Fruit fly (Drosophila melanogaster): ENCODE measurements around the gene ppk22.

The ppk22 gene

dm6 chr3R:24813637-24814301 is 45.8 kb downstream of the ppk22 start, which contains the start of the genes lili and CG34150 (continued):
- TF ChIP-seq Fer3 (tag; optimal IDR thresholded peaks at IDR 0.05), result peak; percentile 75
- TF ChIP-seq CG18262 (tag; optimal IDR thresholded peaks at IDR 0.05), result peak; percentile 67
- TF ChIP-seq kay (GFP tag; optimal IDR thresholded peaks at IDR 0.05), result peak; percentile 63
- TF ChIP-seq ewg (GFP tag; optimal IDR thresholded peaks at IDR 0.05), result peak; percentile 51
- TF ChIP-seq CG9437 (GFP tag; optimal IDR thresholded peaks at IDR 0.05), result peak; percentile 95
- no peak for TF ChIP-seq Usf (GFP tag; optimal IDR thresholded peaks at IDR 0.05)
- TF ChIP-seq E2f2 (GFP tag; IDR thresholded peaks at IDR 0.05), result peak; percentile 76
- TF ChIP-seq CG4617 (GFP tag; optimal IDR thresholded peaks at IDR 0.05; ENCODE audit: borderline replicate concordance), result peak; percentile 46
- TF ChIP-seq Mad (GFP tag; optimal IDR thresholded peaks at IDR 0.05), result peak; percentile 87
- no peak for TF ChIP-seq pan (optimal IDR thresholded peaks at IDR 0.05)
- peak in 1 of 2 experiments; percentile 67 for TF ChIP-seq pan (GFP tag; optimal IDR thresholded peaks at IDR 0.05 in 1 of 2, IDR thresholded peaks at IDR 0.05 in 1 of 2)
- peak; percentile 70 for TF ChIP-seq CG10147 (GFP tag; optimal IDR thresholded peaks at IDR 0.05)
- TF ChIP-seq ham (GFP tag; IDR thresholded peaks at IDR 0.05), result no peak
- TF ChIP-seq CG9215 (GFP tag; IDR thresholded peaks at IDR 0.05), result peak; percentile 73
- peak; percentile 75 for TF ChIP-seq Nf-YC (tag; optimal IDR thresholded peaks at IDR 0.05)
- TF ChIP-seq dpn (GFP tag; optimal IDR thresholded peaks at IDR 0.05), result peak; percentile 81
- TF ChIP-seq Ets65A (GFP tag), result peak; percentile 90
- TF ChIP-seq vnd (GFP tag; IDR thresholded peaks at IDR 0.05; ENCODE audit: partially characterized antibody), result peak; percentile 61
- TF ChIP-seq CG5245 (GFP tag; optimal IDR thresholded peaks at IDR 0.05), result peak; percentile 73
- TF ChIP-seq Drgx (GFP tag; IDR thresholded peaks at IDR 0.05), result no peak; the same call in 1 of the 2 replicates
- TF ChIP-seq hth (optimal IDR thresholded peaks at IDR 0.05), result no peak
- peak; percentile 70 for TF ChIP-seq scrt (GFP tag; optimal IDR thresholded peaks at IDR 0.05)
- TF ChIP-seq run (tag; optimal IDR thresholded peaks at IDR 0.05), result no peak
- TF ChIP-seq Ets97D (GFP tag; optimal IDR thresholded peaks at IDR 0.05), result peak; percentile 76
- TF ChIP-seq CG17359 (tag; optimal IDR thresholded peaks at IDR 0.05), result peak; percentile 90
- TF ChIP-seq CG14860 (GFP tag; IDR thresholded peaks at IDR 0.05; ENCODE audit: partially characterized antibody), result peak; percentile 70; the same call in 2 of the 3 replicates
- peak; percentile 74 for TF ChIP-seq CG12942 (GFP tag; optimal IDR thresholded peaks at IDR 0.05)
- no peak for TF ChIP-seq CG12219 (GFP tag; optimal IDR thresholded peaks at IDR 0.05)
- peak; percentile 32 for TF ChIP-seq crc (GFP tag; optimal IDR thresholded peaks at IDR 0.05)
- peak; percentile 6 for TF ChIP-seq NK7.1 (GFP tag; optimal IDR thresholded peaks at IDR 0.05)
- TF ChIP-seq CG17802 (tag; optimal IDR thresholded peaks at IDR 0.05), result no peak
- no peak; the same call in 2 of the 3 replicates for TF ChIP-seq zen2 (GFP tag; IDR thresholded peaks at IDR 0.05; ENCODE audit: partially characterized antibody)
- TF ChIP-seq usp (GFP tag; optimal IDR thresholded peaks at IDR 0.05), result no peak
- TF ChIP-seq knrl (GFP tag; IDR thresholded peaks at IDR 0.05; ENCODE audit: partially characterized antibody), result peak; percentile 85
- no peak for TF ChIP-seq pfk (GFP tag; optimal IDR thresholded peaks at IDR 0.05)
- TF ChIP-seq Jarid2 (GFP tag; optimal IDR thresholded peaks at IDR 0.05), result peak; percentile 90
- peak; percentile 82 for TF ChIP-seq CG15696 (tag; optimal IDR thresholded peaks at IDR 0.05)
- TF ChIP-seq bcd (GFP tag; optimal IDR thresholded peaks at IDR 0.05), result peak; percentile 53
- TF ChIP-seq en (GFP tag; optimal IDR thresholded peaks at IDR 0.05), result peak; percentile 25
- TF ChIP-seq CG14050 (GFP tag; IDR thresholded peaks at IDR 0.05), result peak; percentile 48; the same call in 1 of the 3 replicates
- TF ChIP-seq CG6683 (GFP tag; optimal IDR thresholded peaks at IDR 0.05), result no peak
- TF ChIP-seq CG18599 (GFP tag; optimal IDR thresholded peaks at IDR 0.05), result peak; percentile 76
- peak; percentile 86 for TF ChIP-seq B-H2 (GFP tag; optimal IDR thresholded peaks at IDR 0.05)
- no peak for TF ChIP-seq Sox100B (GFP tag; optimal IDR thresholded peaks at IDR 0.05)
- TF ChIP-seq Trl (optimal IDR thresholded peaks at IDR 0.05), result no peak
- TF ChIP-seq Trl (GFP tag; optimal IDR thresholded peaks at IDR 0.05), result peak; percentile 80
- no peak; the same call in 2 of the 3 replicates for TF ChIP-seq B-H1 (GFP tag; IDR thresholded peaks at IDR 0.05)
- TF ChIP-seq CG4282 (GFP tag; optimal IDR thresholded peaks at IDR 0.05), result no peak
- TF ChIP-seq Opbp (GFP tag; IDR thresholded peaks at IDR 0.05; ENCODE audit: partially characterized antibody), result peak; percentile 71; the same call in 2 of the 3 replicates
- peak; percentile 80 for TF ChIP-seq CG6689 (GFP tag; IDR thresholded peaks at IDR 0.05)
